Worm (Caenorhabditis elegans) whole organism, late embryonic: ENCODE measurements around the gene K09E4.1.

Experiments used
- C38D4.7 ChIP-seq: fragments of 200-800 bp; sonication (Bioruptor generic); optimal IDR thresholded peaks from 2 replicates; lab custom pipeline; 2018; ENCODE audit warnings: mild to moderate bottlenecking, missing genetic modification characterization, moderate library complexity, missing compliant biosample characterization
- K02D7.2 ChIP-seq: sonication (generic microtip); optimal IDR thresholded peaks from 2 replicates; lab custom pipeline; 2017; ENCODE audit warnings: mild to moderate bottlenecking, missing genetic modification characterization, missing compliant biosample characterization
- Y22D7AL.16 ChIP-seq: sonication (generic microtip); optimal IDR thresholded peaks from 2 replicates; lab custom pipeline; 2016; ENCODE audit warnings: missing genetic modification characterization, missing compliant biosample characterization
- ahr-1 ChIP-seq: sonication (generic microtip); optimal IDR thresholded peaks from 2 replicates; lab custom pipeline; 2016; ENCODE audit warnings: missing genetic modification characterization, missing compliant biosample characterization
- ama-1 ChIP-seq: fragments of 150-350 bp; optimal IDR thresholded peaks from 2 replicates; lab custom pipeline; 2014
- ceh-14 ChIP-seq: sonication (generic microtip); optimal IDR thresholded peaks from 2 replicates; lab custom pipeline; 2016; ENCODE audit warnings: missing genotype, missing genetic modification characterization, missing compliant biosample characterization
- ceh-18 ChIP-seq: sonication (generic microtip); optimal IDR thresholded peaks from 2 replicates; lab custom pipeline; 2016; ENCODE audit warnings: missing genetic modification characterization, missing compliant biosample characterization
- ceh-19 ChIP-seq: fragments of 200-800 bp; sonication (Bioruptor generic); optimal IDR thresholded peaks from 2 replicates; lab custom pipeline; 2018; ENCODE audit warnings: mild to moderate bottlenecking, missing genetic modification characterization, missing compliant biosample characterization
- ceh-2 ChIP-seq: sonication (generic microtip); optimal IDR thresholded peaks from 2 replicates; lab custom pipeline; 2016; ENCODE audit warnings: missing genotype, missing genetic modification characterization, missing compliant biosample characterization
- ceh-22 ChIP-seq: sonication (generic microtip); optimal IDR thresholded peaks from 2 replicates; lab custom pipeline; 2017; ENCODE audit warnings: missing biosample characterization, missing genetic modification characterization
- ceh-24 ChIP-seq: sonication (generic microtip); optimal IDR thresholded peaks from 2 replicates; lab custom pipeline; 2016; ENCODE audit warnings: mild to moderate bottlenecking, missing genetic modification characterization, missing compliant biosample characterization
- ceh-30 ChIP-seq: fragments of 150-350 bp; optimal IDR thresholded peaks from 2 replicates; lab custom pipeline; 2014; ENCODE audit warnings: missing biosample characterization, missing genetic modification characterization
- ceh-31 ChIP-seq: sonication (generic microtip); optimal IDR thresholded peaks from 2 replicates; lab custom pipeline; 2016; ENCODE audit warnings: missing genetic modification characterization, missing compliant biosample characterization
- ceh-34 ChIP-seq: sonication (generic microtip); optimal IDR thresholded peaks from 2 replicates; lab custom pipeline; 2016; ENCODE audit warnings: mild to moderate bottlenecking, missing genetic modification characterization, missing compliant biosample characterization
- ceh-48 ChIP-seq: sonication (generic microtip); optimal IDR thresholded peaks from 2 replicates; lab custom pipeline; 2016; ENCODE audit warnings: missing genetic modification characterization, inconsistent platforms, missing compliant biosample characterization
- ceh-6 ChIP-seq: fragments of 200-800 bp; sonication (Bioruptor generic); optimal IDR thresholded peaks from 2 replicates; lab custom pipeline; 2018; ENCODE audit warnings: mild to moderate bottlenecking, missing genetic modification characterization, missing compliant biosample characterization
- ceh-9 ChIP-seq: sonication (generic microtip); optimal IDR thresholded peaks from 2 replicates; lab custom pipeline; 2016; ENCODE audit warnings: mild to moderate bottlenecking, missing genetic modification characterization, inconsistent platforms, missing compliant biosample characterization
- che-1 ChIP-seq: sonication (generic microtip); optimal IDR thresholded peaks from 2 replicates; lab custom pipeline; 2016; ENCODE audit warnings: mild to moderate bottlenecking, missing genetic modification characterization, missing compliant biosample characterization
- dve-1 ChIP-seq: sonication (generic microtip); optimal IDR thresholded peaks from 2 replicates; lab custom pipeline; 2017; ENCODE audit warnings: antibody characterized with exemption, mild to moderate bottlenecking, missing genetic modification characterization, missing compliant biosample characterization
- elt-4 ChIP-seq: sonication (generic microtip); optimal IDR thresholded peaks from 2 replicates; lab custom pipeline; 2016; ENCODE audit warnings: missing genetic modification characterization, missing compliant biosample characterization
- ets-4 ChIP-seq: sonication (generic microtip); optimal IDR thresholded peaks from 2 replicates; lab custom pipeline; 2016; ENCODE audit warnings: missing genetic modification characterization, missing compliant biosample characterization
- eyg-1 ChIP-seq: sonication (generic microtip); optimal IDR thresholded peaks from 2 replicates; lab custom pipeline; 2016; ENCODE audit warnings: missing genotype, missing genetic modification characterization, missing compliant biosample characterization
- fax-1 ChIP-seq: sonication (generic microtip); optimal IDR thresholded peaks from 2 replicates; lab custom pipeline; 2016; ENCODE audit warnings: missing genotype, missing genetic modification characterization, missing compliant biosample characterization
- hlh-15 ChIP-seq: sonication (generic microtip); optimal IDR thresholded peaks from 2 replicates; lab custom pipeline; 2016; ENCODE audit warnings: missing genetic modification characterization, missing compliant biosample characterization
- hlh-30 ChIP-seq: sonication (generic microtip); optimal IDR thresholded peaks from 2 replicates; lab custom pipeline; 2017; ENCODE audit warnings: antibody characterized with exemption, missing genetic modification characterization, missing compliant biosample characterization; ENCODE audit not compliant: insufficient read depth
- hlh-6 ChIP-seq: sonication (generic microtip); optimal IDR thresholded peaks from 2 replicates; lab custom pipeline; 2016; ENCODE audit warnings: missing genotype, missing genetic modification characterization, missing compliant biosample characterization
- hlh-8 ChIP-seq: sonication (generic microtip); optimal IDR thresholded peaks from 2 replicates; lab custom pipeline; 2016; ENCODE audit warnings: missing genotype, missing genetic modification characterization, missing compliant biosample characterization
- lim-6 ChIP-seq: sonication (generic microtip); optimal IDR thresholded peaks from 2 replicates; lab custom pipeline; 2016; ENCODE audit warnings: missing genetic modification characterization, missing compliant biosample characterization
- lin-11 ChIP-seq: fragments of 200-800 bp; sonication (Bioruptor generic); optimal IDR thresholded peaks from 2 replicates; lab custom pipeline; 2018; ENCODE audit warnings: mild to moderate bottlenecking, missing genetic modification characterization, missing compliant biosample characterization
- madf-2 ChIP-seq: sonication (generic microtip); optimal IDR thresholded peaks from 2 replicates; lab custom pipeline; 2017; ENCODE audit warnings: missing genetic modification characterization, missing compliant biosample characterization
- mec-3 ChIP-seq: sonication (generic microtip); optimal IDR thresholded peaks from 2 replicates; lab custom pipeline; 2016; ENCODE audit warnings: borderline replicate concordance, missing genetic modification characterization, missing compliant biosample characterization
- nfya-1 ChIP-seq: sonication (generic microtip); optimal IDR thresholded peaks from 2 replicates; lab custom pipeline; 2017; ENCODE audit warnings: missing genetic modification characterization, mild to moderate bottlenecking, missing compliant biosample characterization, antibody characterized with exemption, moderate library complexity
- nhr-11 ChIP-seq: fragments of 150-350 bp; optimal IDR thresholded peaks from 2 replicates; lab custom pipeline; 2014; ENCODE audit warnings: missing biosample characterization, missing genetic modification characterization
- nhr-232 ChIP-seq: sonication (generic microtip); optimal IDR thresholded peaks from 2 replicates; lab custom pipeline; 2016; ENCODE audit warnings: missing genetic modification characterization, missing compliant biosample characterization
- odd-2 ChIP-seq: sonication (generic microtip); optimal IDR thresholded peaks from 2 replicates; lab custom pipeline; 2017; ENCODE audit warnings: antibody characterized with exemption, mild to moderate bottlenecking, missing genetic modification characterization, missing compliant biosample characterization
- pax-1 ChIP-seq: fragments of 150-350 bp; optimal IDR thresholded peaks from 2 replicates; lab custom pipeline; 2014; ENCODE audit warnings: missing biosample characterization, missing genetic modification characterization
- pha-2 ChIP-seq: sonication (generic microtip); optimal IDR thresholded peaks from 2 replicates; lab custom pipeline; 2017; ENCODE audit warnings: mild to moderate bottlenecking, missing genetic modification characterization, missing compliant biosample characterization
- pha-4 ChIP-seq: fragments of 150-350 bp; optimal IDR thresholded peaks from 2 replicates; lab custom pipeline; 2018; ENCODE audit warnings: missing biosample characterization, missing genetic modification reagents, missing genetic modification characterization
- pqm-1 ChIP-seq: sonication (generic microtip); optimal IDR thresholded peaks from 2 replicates; lab custom pipeline; 2016; ENCODE audit warnings: missing genetic modification characterization, missing compliant biosample characterization
- pros-1 ChIP-seq: fragments of 150-350 bp; optimal IDR thresholded peaks from 2 replicates; lab custom pipeline; 2014; ENCODE audit warnings: missing biosample characterization, missing genetic modification reagents, missing genetic modification characterization
- ref-2 ChIP-seq: sonication (generic microtip); optimal IDR thresholded peaks from 2 replicates; lab custom pipeline; 2016; ENCODE audit warnings: missing genetic modification characterization, missing compliant biosample characterization
- rnt-1 ChIP-seq: sonication (generic microtip); optimal IDR thresholded peaks from 2 replicates; lab custom pipeline; 2016; ENCODE audit warnings: missing genetic modification characterization, missing compliant biosample characterization
- sdc-2 ChIP-seq: sonication (generic microtip); optimal IDR thresholded peaks from 2 replicates; lab custom pipeline; 2016; ENCODE audit warnings: missing genotype, missing genetic modification characterization, missing compliant biosample characterization
- sox-4 ChIP-seq: sonication (generic microtip); optimal IDR thresholded peaks from 2 replicates; lab custom pipeline; 2017; ENCODE audit warnings: mild to moderate bottlenecking, missing genetic modification characterization, inconsistent platforms, missing compliant biosample characterization
- tbx-2 ChIP-seq: sonication (generic microtip); optimal IDR thresholded peaks from 2 replicates; lab custom pipeline; 2016; ENCODE audit warnings: missing genetic modification characterization, missing compliant biosample characterization
- tbx-7 ChIP-seq: sonication (generic microtip); optimal IDR thresholded peaks from 2 replicates; lab custom pipeline; 2016; ENCODE audit warnings: missing genotype, missing genetic modification characterization, missing compliant biosample characterization
- ttx-3 ChIP-seq: sonication (generic microtip); optimal IDR thresholded peaks from 2 replicates; lab custom pipeline; 2016; ENCODE audit warnings: missing genetic modification reagents, missing genetic modification characterization, missing compliant biosample characterization
- unc-3 ChIP-seq, 2 experiments: fragments of 200-800 bp in 1 of 2; sonication (Bioruptor generic) in 1 of 2; sonication (generic microtip) in 1 of 2; conservative IDR thresholded peaks in 1 of 2; optimal IDR thresholded peaks in 1 of 2; 2 replicates each; pipeline versions ENCODE4 v1.3.6 to Lab custom; 2016 to 2022; ENCODE audit warnings: missing compliant biosample characterization in 2 of 2, missing genetic modification characterization in 2 of 2, missing genetic modification reagents in 1 of 2
- unc-55 ChIP-seq: sonication (generic microtip); optimal IDR thresholded peaks from 2 replicates; lab custom pipeline; 2017; ENCODE audit warnings: missing biosample characterization, missing genetic modification reagents, missing genetic modification characterization
- zip-5 ChIP-seq: sonication (generic microtip); optimal IDR thresholded peaks from 2 replicates; lab custom pipeline; 2016; ENCODE audit warnings: missing genetic modification characterization, missing compliant biosample characterization

The K09E4.1 gene

DNA sequence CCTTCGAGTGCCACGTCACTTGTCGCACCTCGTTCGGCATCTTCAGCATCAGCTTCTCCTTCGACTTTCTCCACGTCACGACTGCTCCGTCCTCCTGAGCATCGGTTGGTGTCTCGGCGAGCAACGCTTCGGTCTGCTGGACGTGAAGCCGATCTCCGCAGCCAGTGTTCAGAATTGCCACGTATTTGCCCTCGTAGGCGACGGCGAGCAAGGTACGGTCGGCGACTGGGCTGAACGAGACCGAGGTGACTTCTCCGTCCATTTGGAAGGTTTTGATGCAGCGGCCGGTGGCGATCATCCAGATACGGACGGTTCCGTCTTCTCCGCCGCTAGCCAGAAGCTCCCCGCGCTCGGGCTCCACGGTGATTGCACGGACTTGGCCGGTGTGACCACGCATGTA lies 14.6 kb downstream of the K09E4.1 start:
- TF ChIP-seq ref-2 (tag; lab: Kevin White, UChicago) (no peak), dve-1 (no peak), nfya-1 (tag; lab: Kevin White, UChicago) (no peak), lin-11 (tag; lab: Kevin White, UChicago) (no peak), ceh-30 (tag; lab: Kevin White, UChicago) (no peak), ets-4 (tag; lab: Kevin White, UChicago) (no peak), C38D4.7 (no peak), hlh-8 (no peak), ceh-31 (tag; lab: Kevin White, UChicago) (no peak), ceh-6 (no peak), ceh-18 (tag; lab: Kevin White, UChicago) (no peak), rnt-1 (tag; lab: Kevin White, UChicago) (no peak), ama-1 (lab: Kevin White, UChicago) (no peak), ttx-3 (tag; lab: Kevin White, UChicago) (no peak), madf-2 (tag; lab: Kevin White, UChicago) (no peak), pros-1 (tag; lab: Kevin White, UChicago) (no peak), hlh-30 (tag; lab: Kevin White, UChicago) (no peak), ceh-19 (GFP tag; lab: Kevin White, UChicago) (no peak), pax-1 (tag; lab: Kevin White, UChicago) (no peak), lim-6 (tag; lab: Kevin White, UChicago) (no peak)
- TF ChIP-seq, all 69 proteins: peak for 0

DNA sequence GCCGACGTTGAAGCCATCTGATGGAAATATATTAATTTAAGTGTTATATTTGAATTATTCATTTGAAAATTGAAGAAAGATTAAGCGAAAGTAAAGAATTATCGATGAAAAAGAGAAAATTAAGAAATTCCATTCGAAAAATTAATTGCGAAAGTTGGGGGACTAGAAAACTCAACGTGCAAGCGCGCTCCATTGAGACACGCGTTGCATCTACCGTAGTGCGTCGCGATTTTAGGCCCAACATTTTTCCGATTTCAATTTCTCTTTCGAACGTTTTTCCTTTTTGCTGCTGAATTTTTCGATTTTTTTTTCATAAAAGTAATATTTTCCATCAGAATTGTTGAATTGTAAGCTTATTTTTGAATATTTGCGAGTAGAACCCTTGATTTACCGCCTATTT lies 16.7 kb downstream of the K09E4.1 start, which contains the start of gene Y48B6A.1:
TSS of gene Y48B6A.1 (minus strand) at position 17 of the 400 bp plus-strand sequence.
- TF ChIP-seq sox-4 (tag; lab: Kevin White, UChicago) (no peak), unc-55 (GFP tag; lab: Kevin White, UChicago) (peak; percentile 70), unc-3 (GFP tag; conservative IDR thresholded peaks at IDR 0.05; lab: Robert Waterston, UW) (no peak), unc-3 (tag; optimal IDR thresholded peaks at IDR 0.05; lab: Kevin White, UChicago) (no peak), eyg-1 (tag; lab: Kevin White, UChicago) (peak; percentile 31), ceh-24 (tag; lab: Kevin White, UChicago) (no peak), ceh-9 (tag; lab: Kevin White, UChicago) (no peak), rnt-1 (tag; lab: Kevin White, UChicago) (peak; percentile 88), elt-4 (tag; lab: Kevin White, UChicago) (no peak), hlh-6 (tag; lab: Kevin White, UChicago) (no peak), ceh-18 (tag; lab: Kevin White, UChicago) (peak; percentile 75), zip-5 (tag; lab: Kevin White, UChicago) (peak; percentile 71), ceh-2 (tag; lab: Kevin White, UChicago) (peak; percentile 89), ceh-48 (tag; lab: Kevin White, UChicago) (peak; percentile 47), Y22D7AL.16 (tag; lab: Kevin White, UChicago) (no peak), dve-1 (peak; percentile 84), pha-4 (tag; lab: Kevin White, UChicago) (no peak), ceh-34 (peak; percentile 83), odd-2 (no peak), mec-3 (tag; lab: Kevin White, UChicago) (peak; percentile 79), nfya-1 (tag; lab: Kevin White, UChicago) (peak; percentile 94), pax-1 (tag; lab: Kevin White, UChicago) (peak; percentile 84), ahr-1 (tag; lab: Kevin White, UChicago) (peak; percentile 41), ttx-3 (tag; lab: Kevin White, UChicago) (peak; percentile 28), fax-1 (peak; percentile 56), pros-1 (tag; lab: Kevin White, UChicago) (no peak), che-1 (no peak), hlh-8 (peak; percentile 72), sdc-2 (peak; percentile 29), nhr-232 (tag; lab: Kevin White, UChicago) (no peak), lin-11 (tag; lab: Kevin White, UChicago) (no peak), tbx-7 (tag; lab: Kevin White, UChicago) (peak; percentile 82), K02D7.2 (tag; lab: Kevin White, UChicago) (no peak), tbx-2 (tag; lab: Kevin White, UChicago) (peak; percentile 92), ref-2 (tag; lab: Kevin White, UChicago) (peak; percentile 92), pqm-1 (tag; lab: Kevin White, UChicago) (peak; percentile 46), ceh-14 (tag; lab: Kevin White, UChicago) (peak; percentile 82), ceh-6 (no peak), C38D4.7 (no peak), nhr-11 (tag; lab: Kevin White, UChicago) (no peak), hlh-15 (tag; lab: Kevin White, UChicago) (no peak), ceh-22 (tag; lab: Kevin White, UChicago) (no peak), pha-2 (peak; percentile 16)
